Worm (Caenorhabditis elegans) whole organism, L4 larva: ENCODE results near the gene lgg-1.
A peak's percentile ranks its signal among the peaks of the same experiment; 100 is the strongest.

ENCODE experiments used
- R02D3.7 ChIP-seq: fragments of 150-350 bp; sonication (generic microtip); optimal IDR thresholded peaks from 3 replicates; lab custom pipeline; 2014; ENCODE audit warnings: missing biosample characterization, missing genetic modification characterization
- T20F7.1 ChIP-seq: fragments of 200-800 bp; sonication (Bioruptor generic); optimal IDR thresholded peaks from 2 replicates; lab custom pipeline; 2018; ENCODE audit warnings: mild to moderate bottlenecking, missing genetic modification characterization, missing compliant biosample characterization
- Y48G9A.11 ChIP-seq: fragments of 200-800 bp; sonication (Bioruptor generic); IDR thresholded peaks from 2 replicates; pipeline ENCODE4 v1.3.6; 2022; ENCODE audit warnings: missing genetic modification reagents, missing genetic modification characterization, missing compliant biosample characterization
- Y75B8A.6 ChIP-seq: fragments of 200-800 bp; sonication (Bioruptor generic); IDR thresholded peaks from 2 replicates; pipeline ENCODE4 v1.3.6; 2022; ENCODE audit warnings: missing genetic modification reagents, missing genetic modification characterization, missing compliant biosample characterization
- aha-1 ChIP-seq: fragments of 150-350 bp; peaks from one replicate; lab custom pipeline; 2014; ENCODE audit warnings: missing biosample characterization, missing genetic modification characterization
- ceh-20 ChIP-seq: fragments of 200-800 bp; sonication (Bioruptor generic); IDR thresholded peaks from 2 replicates; pipeline ENCODE4 v1.3.6; 2022; ENCODE audit warnings: missing genetic modification reagents, missing genetic modification characterization, missing compliant biosample characterization
- ceh-28 ChIP-seq: fragments of 150-350 bp; optimal IDR thresholded peaks from 2 replicates; lab custom pipeline; 2014; ENCODE audit warnings: missing biosample characterization, missing genetic modification reagents, missing genetic modification characterization
- ceh-32 ChIP-seq: sonication (generic microtip); optimal IDR thresholded peaks from 2 replicates; lab custom pipeline; 2016; ENCODE audit warnings: mild to moderate bottlenecking, missing genetic modification characterization, missing compliant biosample characterization; ENCODE audit not compliant: poor library complexity
- cey-2 ChIP-seq: sonication (generic microtip); optimal IDR thresholded peaks from 3 replicates; lab custom pipeline; 2017; ENCODE audit warnings: missing genetic modification characterization, mild to moderate bottlenecking, missing compliant biosample characterization, antibody characterized with exemption, borderline replicate concordance; ENCODE audit not compliant: insufficient read depth
- daf-16 ChIP-seq, 3 experiments: sonication (generic microtip); optimal IDR thresholded peaks; 2 replicates each; lab custom pipeline; 2016 to 2017; ENCODE audit warnings: missing genetic modification characterization in 3 of 3, missing genetic modification reagents in 3 of 3, mild to moderate bottlenecking in 2 of 3, missing compliant biosample characterization in 2 of 3, missing biosample characterization in 1 of 3, moderate library complexity in 1 of 3
- daf-19 ChIP-seq: fragments of 200-800 bp; sonication (Bioruptor generic); conservative IDR thresholded peaks from 2 replicates; pipeline ENCODE4 v1.3.6; 2022; ENCODE audit warnings: missing genetic modification characterization, missing compliant biosample characterization
- daf-8 ChIP-seq: fragments of 200-800 bp; sonication (Bioruptor generic); IDR thresholded peaks from 2 replicates; pipeline ENCODE4 v1.3.6; 2022; ENCODE audit warnings: missing genetic modification characterization, missing compliant biosample characterization
- dmd-6 ChIP-seq: fragments of 200-800 bp; sonication (Bioruptor generic); IDR thresholded peaks from 2 replicates; pipeline ENCODE4 v1.3.6; 2022; ENCODE audit warnings: missing genetic modification reagents, missing genetic modification characterization, missing compliant biosample characterization
- dve-1 ChIP-seq: sonication (generic microtip); optimal IDR thresholded peaks from 2 replicates; lab custom pipeline; 2017; ENCODE audit warnings: antibody characterized with exemption, mild to moderate bottlenecking, missing genetic modification characterization, missing compliant biosample characterization; ENCODE audit not compliant: insufficient read depth
- egl-43 ChIP-seq: fragments of 200-800 bp; sonication (Bioruptor generic); IDR thresholded peaks from 2 replicates; pipeline ENCODE4 v1.3.6; 2022; ENCODE audit warnings: missing genetic modification reagents, missing genetic modification characterization, missing compliant biosample characterization
- hlh-11 ChIP-seq: fragments of 200-800 bp; sonication (Bioruptor generic); optimal IDR thresholded peaks from 2 replicates; lab custom pipeline; 2018; ENCODE audit warnings: mild to moderate bottlenecking, missing genetic modification characterization, missing compliant biosample characterization
- hlh-30 ChIP-seq: sonication (generic microtip); optimal IDR thresholded peaks from 2 replicates; lab custom pipeline; 2017; ENCODE audit warnings: antibody characterized with exemption, mild to moderate bottlenecking, missing genetic modification characterization, missing compliant biosample characterization; ENCODE audit not compliant: insufficient read depth
- jun-1 ChIP-seq: fragments of 150-350 bp; optimal IDR thresholded peaks from 2 replicates; lab custom pipeline; 2014; ENCODE audit warnings: missing biosample characterization, missing genetic modification reagents, missing genetic modification characterization
- lin-1 ChIP-seq: fragments of 200-800 bp; sonication (Bioruptor generic); IDR thresholded peaks from 2 replicates; pipeline ENCODE4 v1.3.6; 2022; ENCODE audit warnings: missing genetic modification reagents, missing genetic modification characterization, missing compliant biosample characterization
- lsy-2 ChIP-seq, 2 experiments: fragments of 150-350 bp in 1 of 2; sonication (generic microtip) in 1 of 2; optimal IDR thresholded peaks; 2 replicates each; lab custom pipeline; 2014 to 2017; ENCODE audit warnings: missing biosample characterization in 2 of 2, missing genetic modification characterization in 2 of 2
- madf-9 ChIP-seq: fragments of 200-800 bp; sonication (Bioruptor generic); conservative IDR thresholded peaks from 2 replicates; pipeline ENCODE4 v1.3.6; 2022; ENCODE audit warnings: missing genetic modification reagents, missing genetic modification characterization, missing compliant biosample characterization
- mes-2 ChIP-seq: sonication (generic microtip); optimal IDR thresholded peaks from 2 replicates; lab custom pipeline; 2016; ENCODE audit warnings: missing genotype, mild to moderate bottlenecking, missing genetic modification characterization, missing compliant biosample characterization; ENCODE audit not compliant: poor library complexity, severe bottlenecking
- mxl-3 ChIP-seq: fragments of 200-800 bp; sonication (Bioruptor generic); optimal IDR thresholded peaks from 2 replicates; lab custom pipeline; 2018; ENCODE audit warnings: mild to moderate bottlenecking, missing genetic modification characterization, missing compliant biosample characterization
- nhr-102 ChIP-seq: sonication (generic microtip); optimal IDR thresholded peaks from 2 replicates; lab custom pipeline; 2016; ENCODE audit warnings: mild to moderate bottlenecking, missing genetic modification characterization, moderate library complexity, missing compliant biosample characterization
- nhr-111 ChIP-seq: fragments of 200-800 bp; sonication (Bioruptor generic); optimal IDR thresholded peaks from 2 replicates; lab custom pipeline; 2018; ENCODE audit warnings: mild to moderate bottlenecking, missing genetic modification characterization, missing compliant biosample characterization
- nhr-28 ChIP-seq: fragments of 150-350 bp; optimal IDR thresholded peaks from 2 replicates; lab custom pipeline; 2014; ENCODE audit warnings: missing biosample characterization, missing genetic modification characterization
- nhr-48 ChIP-seq: sonication (generic microtip); optimal IDR thresholded peaks from 2 replicates; lab custom pipeline; 2016; ENCODE audit warnings: mild to moderate bottlenecking, missing genetic modification characterization, missing compliant biosample characterization
- nhr-77 ChIP-seq: fragments of 150-350 bp; optimal IDR thresholded peaks from 2 replicates; lab custom pipeline; 2014; ENCODE audit warnings: missing biosample characterization, missing genetic modification characterization
- pha-4 ChIP-seq, 2 experiments: fragments of 150-350 bp in 1 of 2; fragments of 200-800 bp in 1 of 2; sonication (Bioruptor generic) in 1 of 2; IDR thresholded peaks in 1 of 2; optimal IDR thresholded peaks in 1 of 2; 2 replicates each; pipeline versions ENCODE4 v1.3.6 to Lab custom; 2014 to 2022; ENCODE audit warnings: missing genetic modification characterization in 2 of 2, missing genetic modification reagents in 2 of 2, missing biosample characterization in 1 of 2, missing compliant biosample characterization in 1 of 2
- php-3 ChIP-seq: fragments of 200-800 bp; sonication (Bioruptor generic); IDR thresholded peaks from 2 replicates; pipeline ENCODE4 v1.3.6; 2022; ENCODE audit warnings: missing genetic modification reagents, missing genetic modification characterization, missing compliant biosample characterization
- pqm-1 ChIP-seq: sonication (generic microtip); optimal IDR thresholded peaks from 2 replicates; lab custom pipeline; 2017; ENCODE audit warnings: missing biosample characterization, missing genetic modification characterization
- saeg-2 ChIP-seq: fragments of 200-800 bp; sonication (Bioruptor generic); IDR thresholded peaks from 2 replicates; pipeline ENCODE4 v1.3.6; 2022; ENCODE audit warnings: missing genetic modification reagents, missing genetic modification characterization, missing compliant biosample characterization
- sdz-12 ChIP-seq: fragments of 200-800 bp; sonication (Bioruptor generic); optimal IDR thresholded peaks from 2 replicates; lab custom pipeline; 2018; ENCODE audit warnings: mild to moderate bottlenecking, missing genetic modification characterization, missing compliant biosample characterization
- snpc-1.2 ChIP-seq: fragments of 200-800 bp; sonication (Bioruptor generic); IDR thresholded peaks from 2 replicates; pipeline ENCODE4 v1.3.6; 2022; ENCODE audit warnings: missing genetic modification reagents, missing genetic modification characterization, missing compliant biosample characterization
- tra-1 ChIP-seq: fragments of 200-800 bp; sonication (Bioruptor generic); IDR thresholded peaks from 2 replicates; pipeline ENCODE4 v1.3.6; 2022; ENCODE audit warnings: missing genetic modification reagents, missing genetic modification characterization, missing compliant biosample characterization
- unc-130 ChIP-seq: sonication (generic microtip); optimal IDR thresholded peaks from 2 replicates; lab custom pipeline; 2016; ENCODE audit warnings: missing genetic modification reagents, missing genetic modification characterization, missing compliant biosample characterization
- unc-62 ChIP-seq, 3 experiments: fragments of 150-350 bp in 1 of 3; sonication (generic microtip); optimal IDR thresholded peaks in 2 of 3; peaks in 1 of 3; 1 replicate in 1 of 3; 2 replicates in 2 of 3; lab custom pipeline; 2014 to 2017; ENCODE audit warnings: missing biosample characterization in 3 of 3, missing genetic modification characterization in 3 of 3, missing genetic modification reagents in 3 of 3, missing genotype in 1 of 3
- vab-7 ChIP-seq: fragments of 200-800 bp; sonication (Bioruptor generic); IDR thresholded peaks from 2 replicates; pipeline ENCODE4 v1.3.6; 2022; ENCODE audit warnings: missing genetic modification reagents, missing genetic modification characterization, missing compliant biosample characterization
- zfp-3 ChIP-seq: fragments of 200-800 bp; sonication (Bioruptor generic); conservative IDR thresholded peaks from 2 replicates; pipeline ENCODE4 v1.3.6; 2022; ENCODE audit warnings: missing genetic modification reagents, missing genetic modification characterization, missing compliant biosample characterization

Gene lgg-1

ce11 chrII:6328672-6329071 lies 18.8 kb downstream of the lgg-1 start (continued):
- no peak for TF ChIP-seq unc-130 (GFP tag; lab: Kevin White, UChicago)
- TF ChIP-seq aha-1 (tag; lab: Kevin White, UChicago), result peak; percentile 53
- TF ChIP-seq snpc-1.2 (GFP tag; lab: Robert Waterston, UW), result no peak
- TF ChIP-seq dve-1 (tag; lab: Kevin White, UChicago), result peak; percentile 82
- TF ChIP-seq php-3, result peak; percentile 76
- peak; percentile 9 for TF ChIP-seq T20F7.1 (GFP tag; lab: Kevin White, UChicago)
- TF ChIP-seq daf-8 (GFP tag; lab: Robert Waterston, UW), result no peak
- TF ChIP-seq Y48G9A.11 (GFP tag; lab: Robert Waterston, UW), result no peak
- TF ChIP-seq sdz-12 (GFP tag; lab: Kevin White, UChicago), result no peak
- TF ChIP-seq hlh-11 (tag; lab: Kevin White, UChicago), result peak; percentile 88
- no peak for TF ChIP-seq ceh-32 (tag; lab: Kevin White, UChicago)
- TF ChIP-seq daf-16 (GFP tag; optimal IDR thresholded peaks at IDR 0.05; lab: Kevin White, UChicago), result peak in 1 of 2 experiments; percentile 9
- TF ChIP-seq daf-16 (tag; optimal IDR thresholded peaks at IDR 0.05; lab: Kevin White, UChicago), result peak; percentile 62
- TF ChIP-seq mes-2, result peak; percentile 18
- no peak for TF ChIP-seq lsy-2 (tag; optimal IDR thresholded peaks at IDR 0.05; lab: Kevin White, UChicago)
- peak in 1 of 2 experiments; percentile 71 for TF ChIP-seq unc-62 (GFP tag; optimal IDR thresholded peaks at IDR 0.05 in 1 of 2; lab: Kevin White, UChicago)
- TF ChIP-seq unc-62 (tag; optimal IDR thresholded peaks at IDR 0.05; lab: Kevin White, UChicago), result no peak
- no peak for TF ChIP-seq zfp-3 (GFP tag; lab: Robert Waterston, UW)
- TF ChIP-seq nhr-111, result no peak
- peak; percentile 35 for TF ChIP-seq nhr-102 (tag; lab: Kevin White, UChicago)
- TF ChIP-seq nhr-48 (tag; lab: Kevin White, UChicago), result peak; percentile 59
- TF ChIP-seq pha-4 (GFP tag; IDR thresholded peaks at IDR 0.05; lab: Robert Waterston, UW), result no peak
- TF ChIP-seq pha-4 (tag; optimal IDR thresholded peaks at IDR 0.05; lab: Kevin White, UChicago), result no peak
- TF ChIP-seq pqm-1 (tag; lab: Kevin White, UChicago), result peak; percentile 99
- peak; percentile 41; the same call in 1 of the 2 replicates for TF ChIP-seq ceh-20 (GFP tag; lab: Robert Waterston, UW)
- TF ChIP-seq vab-7 (GFP tag; lab: Robert Waterston, UW), result no peak

- TF ChIP-seq mes-2 (peak; percentile 32), lsy-2 (tag; optimal IDR thresholded peaks at IDR 0.05; lab: Kevin White, UChicago) (peak in 1 of 2 experiments; percentile 17), nhr-48 (tag; lab: Kevin White, UChicago) (peak; percentile 67), zfp-3 (GFP tag; lab: Robert Waterston, UW) (no peak), R02D3.7 (tag; lab: Kevin White, UChicago) (no peak), hlh-11 (tag; lab: Kevin White, UChicago) (peak; percentile 88), unc-130 (GFP tag; lab: Kevin White, UChicago) (no peak), cey-2 (peak; percentile 18), nhr-102 (tag; lab: Kevin White, UChicago) (peak; percentile 60), ceh-20 (GFP tag; lab: Robert Waterston, UW) (no peak), lin-1 (GFP tag; lab: Robert Waterston, UW) (peak; percentile 78), Y75B8A.6 (no peak), nhr-28 (tag; lab: Kevin White, UChicago) (peak; percentile 82), egl-43 (GFP tag; lab: Robert Waterston, UW) (no peak), hlh-30 (tag; lab: Kevin White, UChicago) (no peak), madf-9 (GFP tag; lab: Robert Waterston, UW) (no peak), pqm-1 (tag; lab: Kevin White, UChicago) (peak; percentile 97), php-3 (peak; percentile 80), jun-1 (no peak), ceh-28 (tag; lab: Kevin White, UChicago) (no peak), daf-16 (GFP tag; optimal IDR thresholded peaks at IDR 0.05; lab: Kevin White, UChicago) (peak in 1 of 2 experiments; percentile 55), daf-16 (tag; optimal IDR thresholded peaks at IDR 0.05; lab: Kevin White, UChicago) (peak; percentile 59), aha-1 (tag; lab: Kevin White, UChicago) (no peak), tra-1 (GFP tag; lab: Robert Waterston, UW) (peak; percentile 79), dmd-6 (peak; percentile 89), daf-19 (GFP tag; lab: Robert Waterston, UW) (no peak), mxl-3 (GFP tag; lab: Kevin White, UChicago) (peak; percentile 70), T20F7.1 (GFP tag; lab: Kevin White, UChicago) (peak; percentile 56), dve-1 (tag; lab: Kevin White, UChicago) (peak; percentile 75), saeg-2 (GFP tag; lab: Robert Waterston, UW) (0 out of 2 replicates have a peak, but pooled peaks have one; percentile 58), nhr-77 (tag; lab: Kevin White, UChicago) (peak; percentile 63)
Observed at ce11 chrII:6327317-6327716, 20.2 kb downstream of the lgg-1 start.
